Fruit fly (Drosophila melanogaster) whole organism, embryonic: ENCODE measurements around the gene CG18749.

Experiments
- Adf1 ChIP-seq: fragments of 200-800 bp; sonication (Bioruptor generic); IDR thresholded peaks from 2 replicates; pipeline ENCODE4 v1.3.6; 2022; ENCODE audit warnings: missing biosample characterization, missing genetic modification characterization
- Awh ChIP-seq: fragments of 200-800 bp; sonication (Bioruptor generic); IDR thresholded peaks from 2 replicates; pipeline ENCODE4, ENCODE4 v1.3.6; 2022; ENCODE audit warnings: missing biosample characterization, missing genetic modification characterization
- Bgb ChIP-seq: fragments of 200-800 bp; sonication (Bioruptor generic); IDR thresholded peaks from 2 replicates; pipeline ENCODE4 v1.3.6; 2022; ENCODE audit warnings: missing biosample characterization, missing genetic modification characterization; ENCODE audit not compliant: partially characterized antibody
- BtbVII ChIP-seq: fragments of 200-800 bp; sonication (Bioruptor generic); optimal IDR thresholded peaks from 3 replicates; lab custom pipeline; 2017; ENCODE audit warnings: missing biosample characterization, mild to moderate bottlenecking, missing genetic modification characterization
- CG10209 ChIP-seq: fragments of 200-800 bp; sonication (Bioruptor generic); optimal IDR thresholded peaks from 3 replicates; lab custom pipeline; 2017; ENCODE audit warnings: missing biosample characterization, mild to moderate bottlenecking, missing genetic modification characterization, missing genetic modification reagents
- CG10462 ChIP-seq: fragments of 200-800 bp; sonication (Bioruptor generic); optimal IDR thresholded peaks from 2 replicates; lab custom pipeline; 2016; ENCODE audit warnings: missing biosample characterization, missing genetic modification characterization
- CG11456 ChIP-seq: fragments of 200-800 bp; sonication (Bioruptor generic); IDR thresholded peaks from 3 replicates; pipeline ENCODE4 v1.3.6; 2022; ENCODE audit warnings: missing biosample characterization, missing genetic modification characterization
- CG12071 ChIP-seq: fragments of 200-800 bp; sonication (Bioruptor generic); optimal IDR thresholded peaks from 3 replicates; lab custom pipeline; 2018; ENCODE audit warnings: missing biosample characterization, mild to moderate bottlenecking, missing genetic modification characterization
- CG13624 ChIP-seq: fragments of 200-800 bp; sonication (Bioruptor generic); optimal IDR thresholded peaks from 2 replicates; lab custom pipeline; 2016; ENCODE audit warnings: missing biosample characterization, missing genetic modification characterization
- CG16779 ChIP-seq: fragments of 200-800 bp; sonication (Bioruptor generic); IDR thresholded peaks from 2 replicates; pipeline ENCODE4 v1.3.6; 2022; ENCODE audit warnings: missing biosample characterization, missing genetic modification characterization
- CG1792 ChIP-seq: fragments of 200-800 bp; sonication (Bioruptor generic); optimal IDR thresholded peaks from 2 replicates; lab custom pipeline; 2016; ENCODE audit warnings: missing biosample characterization, missing genetic modification characterization
- CG18599 ChIP-seq: fragments of 200-800 bp; sonication (Bioruptor generic); optimal IDR thresholded peaks from 3 replicates; lab custom pipeline; 2017; ENCODE audit warnings: missing biosample characterization, missing genetic modification characterization, mild to moderate bottlenecking, moderate library complexity, missing genetic modification reagents
- CG18619 ChIP-seq: fragments of 200-800 bp; sonication (Bioruptor generic); optimal IDR thresholded peaks from 3 replicates; lab custom pipeline; 2017; ENCODE audit warnings: missing biosample characterization, mild to moderate bottlenecking, missing genetic modification characterization
- CG2712 ChIP-seq: fragments of 200-800 bp; optimal IDR thresholded peaks from 3 replicates; lab custom pipeline; 2019; ENCODE audit warnings: missing biosample characterization, mild to moderate bottlenecking, missing genetic modification characterization, moderate library complexity
- CG33213 ChIP-seq: fragments of 200-800 bp; sonication (Bioruptor generic); optimal IDR thresholded peaks from 3 replicates; lab custom pipeline; 2016; ENCODE audit warnings: missing biosample characterization, missing genetic modification characterization
- CG4282 ChIP-seq: fragments of 200-800 bp; sonication (Bioruptor generic); optimal IDR thresholded peaks from 2 replicates; lab custom pipeline; 2016; ENCODE audit warnings: missing biosample characterization, missing genetic modification characterization
- CG4617 ChIP-seq: fragments of 200-800 bp; sonication (Bioruptor generic); optimal IDR thresholded peaks from 3 replicates; lab custom pipeline; 2016; ENCODE audit warnings: missing biosample characterization, missing genetic modification characterization, borderline replicate concordance
- CG4707 ChIP-seq: fragments of 200-800 bp; sonication (Bioruptor generic); optimal IDR thresholded peaks from 2 replicates; lab custom pipeline; 2018; ENCODE audit warnings: missing biosample characterization, mild to moderate bottlenecking, missing genetic modification characterization, moderate library complexity
- CG6791 ChIP-seq: fragments of 200-800 bp; sonication (Bioruptor generic); IDR thresholded peaks from 3 replicates; pipeline ENCODE4 v1.3.6; 2022; ENCODE audit warnings: missing biosample characterization, missing genetic modification characterization; ENCODE audit not compliant: partially characterized antibody
- CG7839 ChIP-seq: fragments of 200-800 bp; sonication (Bioruptor generic); optimal IDR thresholded peaks from 3 replicates; lab custom pipeline; 2018; ENCODE audit warnings: missing biosample characterization, mild to moderate bottlenecking, missing genetic modification characterization, moderate library complexity
- CG8388 ChIP-seq: fragments of 200-800 bp; sonication (Bioruptor generic); optimal IDR thresholded peaks from 2 replicates; lab custom pipeline; 2019; ENCODE audit warnings: missing biosample characterization, mild to moderate bottlenecking, missing genetic modification characterization, moderate library complexity
- CG9215 ChIP-seq: fragments of 200-800 bp; sonication (Bioruptor generic); IDR thresholded peaks from 2 replicates; pipeline ENCODE4 v1.3.6; 2022; ENCODE audit warnings: missing biosample characterization, missing genetic modification characterization
- D19A ChIP-seq: fragments of 200-800 bp; optimal IDR thresholded peaks from 3 replicates; lab custom pipeline; 2019; ENCODE audit warnings: missing biosample characterization, mild to moderate bottlenecking, missing genetic modification characterization, moderate library complexity
- Dip2 ChIP-seq: fragments of 200-800 bp; sonication (Bioruptor generic); IDR thresholded peaks from 2 replicates; pipeline ENCODE4 v1.3.6; 2022; ENCODE audit warnings: missing biosample characterization, missing genetic modification characterization
- Fer1 ChIP-seq: fragments of 200-800 bp; sonication (Bioruptor generic); optimal IDR thresholded peaks from 2 replicates; lab custom pipeline; 2017; ENCODE audit warnings: missing biosample characterization, mild to moderate bottlenecking, missing genetic modification characterization
- Gug ChIP-seq: fragments of 200-800 bp; sonication (Bioruptor generic); IDR thresholded peaks from 4 replicates; pipeline ENCODE4 v1.3.6; 2022; ENCODE audit warnings: missing biosample characterization, missing genetic modification characterization
- Hr78 ChIP-seq, 2 experiments: fragments of 200-800 bp in 1 of 2; fragments of >200 bp in 1 of 2; sonication (Bioruptor generic) in 1 of 2; optimal IDR thresholded peaks; 2 replicates each; lab custom pipeline; 2017 to 2019; ENCODE audit warnings: missing biosample characterization in 2 of 2, missing genetic modification characterization in 2 of 2, mild to moderate bottlenecking in 1 of 2, moderate library complexity in 1 of 2
- Lhr ChIP-seq: fragments of 200-800 bp; sonication (Bioruptor generic); optimal IDR thresholded peaks from 3 replicates; lab custom pipeline; 2017; ENCODE audit warnings: mild to moderate bottlenecking, missing biosample characterization, missing genetic modification reagents, missing genetic modification characterization
- Myb ChIP-seq: fragments of 200-800 bp; sonication (Bioruptor generic); optimal IDR thresholded peaks from 2 replicates; lab custom pipeline; 2016; ENCODE audit warnings: missing biosample characterization, missing genetic modification characterization
- NC2β ChIP-seq: fragments of 200-800 bp; sonication (Bioruptor generic); optimal IDR thresholded peaks from 2 replicates; lab custom pipeline; 2016; ENCODE audit warnings: missing biosample characterization, missing genetic modification characterization
- NK7.1 ChIP-seq: fragments of 200-800 bp; sonication (Bioruptor generic); optimal IDR thresholded peaks from 3 replicates; lab custom pipeline; 2016; ENCODE audit warnings: missing biosample characterization, missing genetic modification characterization
- Scr ChIP-seq: fragments of 200-800 bp; sonication (Bioruptor generic); IDR thresholded peaks from 2 replicates; pipeline ENCODE4 v1.3.6; 2022; ENCODE audit warnings: missing biosample characterization, missing genetic modification characterization; ENCODE audit not compliant: partially characterized antibody
- Sin3A ChIP-seq: fragments of >200 bp; optimal IDR thresholded peaks from 2 replicates; lab custom pipeline; 2018
- Sox102F ChIP-seq: fragments of 200-800 bp; sonication (Bioruptor generic); optimal IDR thresholded peaks from 2 replicates; lab custom pipeline; 2018; ENCODE audit warnings: missing biosample characterization, mild to moderate bottlenecking, missing genetic modification characterization, moderate library complexity
- Spps ChIP-seq: fragments of 200-800 bp; sonication (Bioruptor generic); optimal IDR thresholded peaks from 2 replicates; lab custom pipeline; 2018; ENCODE audit warnings: missing biosample characterization, mild to moderate bottlenecking, missing genetic modification characterization
- Sry-δ ChIP-seq: fragments of 200-800 bp; sonication (Bioruptor generic); optimal IDR thresholded peaks from 2 replicates; lab custom pipeline; 2016; ENCODE audit warnings: missing biosample characterization, missing genetic modification characterization
- TFAM ChIP-seq: fragments of 200-800 bp; sonication (Bioruptor generic); optimal IDR thresholded peaks from 2 replicates; lab custom pipeline; 2017; ENCODE audit warnings: missing biosample characterization, missing genetic modification characterization, inconsistent platforms
- aop ChIP-seq: fragments of 200-800 bp; sonication (Bioruptor generic); IDR thresholded peaks from 2 replicates; pipeline ENCODE4 v1.3.6; 2022; ENCODE audit warnings: missing biosample characterization, missing genetic modification characterization
- ara ChIP-seq: fragments of 200-800 bp; sonication (Bioruptor generic); IDR thresholded peaks from 2 replicates; pipeline ENCODE4 v1.3.6; 2022; ENCODE audit warnings: missing biosample characterization, missing genetic modification characterization
- hkb ChIP-seq, 2 experiments: fragments of 200-800 bp in 1 of 2; fragments of >200 bp in 1 of 2; sonication (Bioruptor generic) in 1 of 2; IDR thresholded peaks in 1 of 2; optimal IDR thresholded peaks in 1 of 2; 2 replicates each; pipeline versions ENCODE4 v1.3.6 to Lab custom; 2017 to 2022; ENCODE audit warnings: missing biosample characterization in 1 of 2, missing genetic modification characterization in 1 of 2
- jigr1 ChIP-seq: fragments of 200-800 bp; sonication (Bioruptor generic); IDR thresholded peaks from 3 replicates; pipeline ENCODE4 v1.3.6; 2022; ENCODE audit warnings: missing biosample characterization, missing genetic modification characterization
- jumu ChIP-seq: fragments of 200-800 bp; sonication (Bioruptor generic); optimal IDR thresholded peaks from 3 replicates; lab custom pipeline; 2016; ENCODE audit warnings: missing biosample characterization, missing genetic modification characterization
- kni ChIP-seq: fragments of 200-800 bp; sonication (Bioruptor generic); optimal IDR thresholded peaks from 3 replicates; lab custom pipeline; 2017; ENCODE audit warnings: mild to moderate bottlenecking, missing biosample characterization, missing genetic modification reagents, missing genetic modification characterization
- lov ChIP-seq, 2 experiments: fragments of 200-800 bp in 1 of 2; fragments of >200 bp in 1 of 2; sonication (Bioruptor generic) in 1 of 2; IDR thresholded peaks in 1 of 2; optimal IDR thresholded peaks in 1 of 2; 2 replicates in 1 of 2; 3 replicates in 1 of 2; pipeline versions ENCODE4 v1.3.6 to Lab custom; 2017 to 2022; ENCODE audit warnings: missing biosample characterization in 1 of 2, missing genetic modification characterization in 1 of 2
- mam ChIP-seq: fragments of 200-800 bp; sonication (Bioruptor generic); optimal IDR thresholded peaks from 3 replicates; lab custom pipeline; 2016; ENCODE audit warnings: missing biosample characterization, missing genetic modification characterization
- otp ChIP-seq: fragments of 200-800 bp; sonication (Bioruptor generic); IDR thresholded peaks from 3 replicates; pipeline ENCODE4, ENCODE4 v1.3.6; 2022; ENCODE audit warnings: missing biosample characterization, missing genetic modification characterization
- sima ChIP-seq: fragments of 200-800 bp; sonication (Bioruptor generic); optimal IDR thresholded peaks from 2 replicates; lab custom pipeline; 2016; ENCODE audit warnings: missing biosample characterization, missing genetic modification characterization
- slp2 ChIP-seq: fragments of 200-800 bp; sonication (Bioruptor generic); optimal IDR thresholded peaks from 2 replicates; lab custom pipeline; 2016; ENCODE audit warnings: missing biosample characterization, missing genetic modification characterization
- tll ChIP-seq, 2 experiments: fragments of 200-800 bp in 1 of 2; fragments of >200 bp in 1 of 2; sonication (Bioruptor generic) in 1 of 2; optimal IDR thresholded peaks; 2 replicates each; lab custom pipeline; 2017 to 2019; ENCODE audit warnings: missing biosample characterization in 2 of 2, missing genetic modification characterization in 2 of 2, mild to moderate bottlenecking in 1 of 2, moderate library complexity in 1 of 2
- trh ChIP-seq: fragments of 200-800 bp; sonication (Bioruptor generic); optimal IDR thresholded peaks from 2 replicates; lab custom pipeline; 2016; ENCODE audit warnings: missing biosample characterization, missing genetic modification characterization
- vvl ChIP-seq: fragments of 200-800 bp; sonication (Bioruptor generic); IDR thresholded peaks from 2 replicates; pipeline ENCODE4 v1.3.6; 2022; ENCODE audit warnings: missing biosample characterization, missing genetic modification characterization

CG18749 gene

dm6 chr3R:8256040-8256439 is 12.2 kb downstream of the CG18749 start (continued):
- TF ChIP-seq CG10462 (GFP tag; lab: Kevin White, UChicago) (no peak), hkb (optimal IDR thresholded peaks at IDR 0.05; lab: Kevin White, UChicago) (no peak), hkb (GFP tag; IDR thresholded peaks at IDR 0.05; lab: Robert Waterston, UW) (no peak; the same call in 1 of the 2 replicates), NK7.1 (GFP tag; lab: Kevin White, UChicago) (no peak), Dip2 (GFP tag; lab: Robert Waterston, UW) (no peak), jumu (no peak), kni (GFP tag; lab: Kevin White, UChicago) (no peak), CG13624 (peak; percentile 27), CG2712 (tag; lab: Kevin White, UChicago) (peak; percentile 12), CG11456 (GFP tag; lab: Robert Waterston, UW) (no peak), Adf1 (GFP tag; lab: Robert Waterston, UW) (no peak), lov (optimal IDR thresholded peaks at IDR 0.05; lab: Kevin White, UChicago) (no peak), lov (GFP tag; IDR thresholded peaks at IDR 0.05; lab: Robert Waterston, UW) (no peak), CG18619 (GFP tag; lab: Kevin White, UChicago) (peak; percentile 14), CG18599 (peak; percentile 38), jigr1 (GFP tag; lab: Robert Waterston, UW) (no peak), CG6791 (no peak), aop (GFP tag; lab: Robert Waterston, UW) (no peak), tll (GFP tag; optimal IDR thresholded peaks at IDR 0.05; lab: Kevin White, UChicago) (no peak), Hr78 (GFP tag; optimal IDR thresholded peaks at IDR 0.05; lab: Kevin White, UChicago) (no peak), otp (GFP tag; lab: Robert Waterston, UW) (no peak), CG7839 (tag; lab: Kevin White, UChicago) (peak; percentile 59), Sry-δ (GFP tag; lab: Kevin White, UChicago) (no peak), CG10209 (GFP tag; lab: Kevin White, UChicago) (peak; percentile 32), CG12071 (GFP tag; lab: Kevin White, UChicago) (peak; percentile 22), vvl (GFP tag; lab: Robert Waterston, UW) (no peak), Sin3A (lab: Kevin White, UChicago) (no peak), CG9215 (GFP tag; lab: Robert Waterston, UW) (no peak), BtbVII (GFP tag; lab: Kevin White, UChicago) (no peak), CG33213 (GFP tag; lab: Kevin White, UChicago) (no peak), Bgb (no peak), Spps (tag; lab: Kevin White, UChicago) (no peak), mam (GFP tag; lab: Kevin White, UChicago) (peak; percentile 12), CG16779 (GFP tag; lab: Robert Waterston, UW) (no peak), Myb (GFP tag; lab: Kevin White, UChicago) (no peak), slp2 (GFP tag; lab: Kevin White, UChicago) (no peak), Awh (no peak), Gug (GFP tag; lab: Robert Waterston, UW) (no peak), CG4617 (GFP tag; lab: Kevin White, UChicago) (no peak), TFAM (GFP tag; lab: Kevin White, UChicago) (no peak), Lhr (GFP tag; lab: Kevin White, UChicago) (no peak), CG4282 (GFP tag; lab: Kevin White, UChicago) (no peak), trh (GFP tag; lab: Kevin White, UChicago) (no peak), CG1792 (GFP tag; lab: Kevin White, UChicago) (no peak), D19A (no peak), Scr (GFP tag; lab: Robert Waterston, UW) (no peak), ara (GFP tag; lab: Robert Waterston, UW) (no peak), CG8388 (GFP tag; lab: Kevin White, UChicago) (peak; percentile 7), Sox102F (GFP tag; lab: Kevin White, UChicago) (peak; percentile 34), Fer1 (GFP tag; lab: Kevin White, UChicago) (peak; percentile 45), sima (GFP tag; lab: Kevin White, UChicago) (no peak), NC2β (GFP tag; lab: Kevin White, UChicago) (no peak), CG4707 (GFP tag; lab: Kevin White, UChicago) (no peak)
